Worm (Caenorhabditis elegans) whole organism, L1 larva: ENCODE data around the gene str-64.

Experiments
- C04F5.9 ChIP-seq: sonication (generic microtip); optimal IDR thresholded peaks from 2 replicates; lab custom pipeline; 2016; ENCODE audit warnings: missing genetic modification characterization, missing compliant biosample characterization
- C34B4.2 ChIP-seq: sonication (generic microtip); optimal IDR thresholded peaks from 2 replicates; lab custom pipeline; 2017; ENCODE audit warnings: mild to moderate bottlenecking, missing genetic modification characterization, missing compliant biosample characterization
- alr-1 ChIP-seq: fragments of 200-800 bp; sonication (Bioruptor generic); optimal IDR thresholded peaks from 2 replicates; lab custom pipeline; 2018; ENCODE audit warnings: borderline replicate concordance, mild to moderate bottlenecking, missing genetic modification characterization, missing compliant biosample characterization
- ama-1 ChIP-seq: fragments of 150-350 bp; optimal IDR thresholded peaks from 2 replicates; lab custom pipeline; 2014
- ceh-82 ChIP-seq, 3 experiments: fragments of 150-350 bp in 1 of 3; sonication (generic microtip) in 2 of 3; optimal IDR thresholded peaks; 2 replicates each; lab custom pipeline; 2014 to 2017; ENCODE audit warnings: missing biosample characterization in 3 of 3, missing genetic modification characterization in 3 of 3
- ceh-88 ChIP-seq: fragments of 200-800 bp; sonication (Bioruptor generic); IDR thresholded peaks from 2 replicates; pipeline ENCODE4 v1.3.6; 2022; ENCODE audit warnings: missing genetic modification characterization, missing compliant biosample characterization
- dpl-1 ChIP-seq, 3 experiments: fragments of 150-350 bp in 2 of 3; sonication (generic microtip) in 1 of 3; optimal IDR thresholded peaks; 2 replicates each; lab custom pipeline; 2014 to 2017; ENCODE audit warnings: missing biosample characterization in 3 of 3, missing genetic modification characterization in 3 of 3, missing genetic modification reagents in 3 of 3
- dsc-1 ChIP-seq: sonication (generic microtip); optimal IDR thresholded peaks from 2 replicates; lab custom pipeline; 2016; ENCODE audit warnings: mild to moderate bottlenecking, missing genetic modification characterization, missing compliant biosample characterization
- efl-1 ChIP-seq, 4 experiments: fragments of 150-350 bp; optimal IDR thresholded peaks in 3 of 4; peaks in 1 of 4; 1 replicate in 1 of 4; 2 replicates in 3 of 4; lab custom pipeline; 2014; ENCODE audit warnings: missing biosample characterization in 2 of 4, missing genetic modification characterization in 2 of 4, missing genetic modification reagents in 2 of 4
- efl-3 ChIP-seq: fragments of 200-800 bp; sonication (Bioruptor generic); optimal IDR thresholded peaks from 2 replicates; lab custom pipeline; 2018; ENCODE audit warnings: mild to moderate bottlenecking, missing genetic modification characterization, missing compliant biosample characterization
- egl-27 ChIP-seq, 2 experiments: fragments of 150-350 bp in 1 of 2; sonication (generic microtip); optimal IDR thresholded peaks; 3 replicates each; lab custom pipeline; 2017 to 2018; ENCODE audit warnings: missing biosample characterization in 2 of 2, missing genetic modification characterization in 2 of 2, missing genetic modification reagents in 2 of 2
- elt-2 ChIP-seq: sonication (generic microtip); optimal IDR thresholded peaks from 2 replicates; lab custom pipeline; 2016; ENCODE audit warnings: missing genetic modification characterization, mild to moderate bottlenecking, inconsistent platforms, missing compliant biosample characterization, missing genetic modification reagents
- fkh-4 ChIP-seq: sonication (generic microtip); optimal IDR thresholded peaks from 2 replicates; lab custom pipeline; 2016; ENCODE audit warnings: missing compliant biosample characterization, missing genetic modification characterization, borderline replicate concordance
- grh-1 ChIP-seq: fragments of 200-800 bp; sonication (Bioruptor generic); IDR thresholded peaks from 2 replicates; pipeline ENCODE4 v1.3.6; 2022; ENCODE audit warnings: missing genetic modification reagents, missing genetic modification characterization, missing compliant biosample characterization
- irx-1 ChIP-seq: sonication (generic microtip); optimal IDR thresholded peaks from 2 replicates; lab custom pipeline; 2016; ENCODE audit warnings: missing genetic modification characterization, missing compliant biosample characterization
- jun-1 ChIP-seq: fragments of 150-350 bp; optimal IDR thresholded peaks from 2 replicates; lab custom pipeline; 2014; ENCODE audit warnings: missing biosample characterization, missing genetic modification reagents, missing genetic modification characterization
- mab-9 ChIP-seq: fragments of 200-800 bp; sonication (Bioruptor generic); IDR thresholded peaks from 2 replicates; pipeline ENCODE4 v1.3.6; 2022; ENCODE audit warnings: missing genetic modification reagents, missing genetic modification characterization, missing compliant biosample characterization
- mep-1 ChIP-seq: fragments of 150-350 bp; optimal IDR thresholded peaks from 2 replicates; lab custom pipeline; 2014; ENCODE audit warnings: missing biosample characterization, missing genetic modification characterization
- nhr-20 ChIP-seq: sonication (generic microtip); optimal IDR thresholded peaks from 2 replicates; lab custom pipeline; 2016; ENCODE audit warnings: mild to moderate bottlenecking, missing genetic modification characterization, missing compliant biosample characterization
- nhr-28 ChIP-seq: fragments of 150-350 bp; optimal IDR thresholded peaks from 2 replicates; lab custom pipeline; 2014; ENCODE audit warnings: missing biosample characterization, missing genetic modification characterization
- nhr-47 ChIP-seq: sonication (generic microtip); optimal IDR thresholded peaks from 2 replicates; lab custom pipeline; 2016; ENCODE audit warnings: mild to moderate bottlenecking, missing genetic modification characterization, moderate library complexity, missing compliant biosample characterization
- nhr-71 ChIP-seq: sonication (generic microtip); optimal IDR thresholded peaks from 2 replicates; lab custom pipeline; 2016; ENCODE audit warnings: mild to moderate bottlenecking, missing genetic modification characterization, moderate library complexity, missing compliant biosample characterization
- nhr-76 ChIP-seq: sonication (generic microtip); optimal IDR thresholded peaks from 2 replicates; lab custom pipeline; 2017; ENCODE audit warnings: missing biosample characterization, missing genetic modification characterization
- nhr-77 ChIP-seq: fragments of 150-350 bp; optimal IDR thresholded peaks from 2 replicates; lab custom pipeline; 2014; ENCODE audit warnings: missing biosample characterization, missing genetic modification characterization
- nhr-84 ChIP-seq: sonication (generic microtip); optimal IDR thresholded peaks from 2 replicates; lab custom pipeline; 2017; ENCODE audit warnings: missing biosample characterization, missing genetic modification characterization
- nhr-90 ChIP-seq: sonication (generic microtip); optimal IDR thresholded peaks from 2 replicates; lab custom pipeline; 2016; ENCODE audit warnings: mild to moderate bottlenecking, missing genetic modification characterization, missing compliant biosample characterization; ENCODE audit not compliant: poor library complexity
- pax-3 ChIP-seq: fragments of 200-800 bp; sonication (Bioruptor generic); optimal IDR thresholded peaks from 2 replicates; lab custom pipeline; 2018; ENCODE audit warnings: mild to moderate bottlenecking, missing genetic modification characterization, moderate library complexity, missing compliant biosample characterization
- pqm-1 ChIP-seq: sonication (generic microtip); optimal IDR thresholded peaks from 3 replicates; lab custom pipeline; 2017; ENCODE audit warnings: missing biosample characterization, missing genetic modification characterization
- rnt-1 ChIP-seq: sonication (generic microtip); optimal IDR thresholded peaks from 2 replicates; lab custom pipeline; 2016; ENCODE audit warnings: mild to moderate bottlenecking, missing genetic modification characterization, moderate library complexity, missing compliant biosample characterization
- sox-4 ChIP-seq: sonication (generic microtip); optimal IDR thresholded peaks from 2 replicates; lab custom pipeline; 2016; ENCODE audit warnings: missing genetic modification characterization, missing compliant biosample characterization
- sup-37 ChIP-seq: fragments of 200-800 bp; sonication (Bioruptor generic); optimal IDR thresholded peaks from 2 replicates; lab custom pipeline; 2018; ENCODE audit warnings: mild to moderate bottlenecking, missing genetic modification characterization, missing compliant biosample characterization
- tbx-2 ChIP-seq: sonication (generic microtip); optimal IDR thresholded peaks from 2 replicates; lab custom pipeline; 2016; ENCODE audit warnings: missing genetic modification characterization, missing compliant biosample characterization
- vab-15 ChIP-seq: sonication (generic microtip); optimal IDR thresholded peaks from 2 replicates; lab custom pipeline; 2017; ENCODE audit warnings: missing genotype, mild to moderate bottlenecking, missing genetic modification characterization, missing compliant biosample characterization
- zag-1 ChIP-seq: fragments of 150-350 bp; optimal IDR thresholded peaks from 2 replicates; lab custom pipeline; 2014; ENCODE audit warnings: missing biosample characterization, missing genetic modification characterization
- zip-4 ChIP-seq: fragments of 200-800 bp; sonication (Bioruptor generic); optimal IDR thresholded peaks from 2 replicates; lab custom pipeline; 2018; ENCODE audit warnings: mild to moderate bottlenecking, missing genetic modification characterization, moderate library complexity, missing compliant biosample characterization
- ztf-11 ChIP-seq, 2 experiments: sonication (generic microtip); optimal IDR thresholded peaks; 2 replicates each; lab custom pipeline; 2016 to 2017; ENCODE audit warnings: missing genetic modification characterization in 2 of 2, missing biosample characterization in 1 of 2, missing compliant biosample characterization in 1 of 2
- ztf-4 ChIP-seq: fragments of 150-350 bp; optimal IDR thresholded peaks from 2 replicates; lab custom pipeline; 2014; ENCODE audit warnings: missing biosample characterization, missing genetic modification characterization

Gene str-64

ce11 chrV:3242984-3243383 is 40.1 kb upstream of the str-64 start, which contains the start of gene gst-23:
TSS of gene gst-23 (plus strand) at chrV:3243284.
- no peak for TF ChIP-seq tbx-2
- TF ChIP-seq alr-1 (tag; lab: Kevin White, UChicago) = no peak
- TF ChIP-seq fkh-4 (tag; lab: Kevin White, UChicago) = no peak
- TF ChIP-seq ztf-11 (tag; optimal IDR thresholded peaks at IDR 0.05; lab: Kevin White, UChicago) = no peak
- no peak for TF ChIP-seq dpl-1 (GFP tag; optimal IDR thresholded peaks at IDR 0.05; lab: Kevin White, UChicago)
- no peak for TF ChIP-seq elt-2 (tag; lab: Kevin White, UChicago)
- no peak for TF ChIP-seq pax-3 (tag; lab: Kevin White, UChicago)
- no peak for TF ChIP-seq jun-1 (tag; lab: Kevin White, UChicago)
- no peak for TF ChIP-seq nhr-90
- no peak for TF ChIP-seq nhr-47 (tag; lab: Kevin White, UChicago)
- no peak for TF ChIP-seq ama-1
- TF ChIP-seq C34B4.2 = no peak
- TF ChIP-seq nhr-77 (tag; lab: Kevin White, UChicago) = no peak
- TF ChIP-seq C04F5.9 (tag; lab: Kevin White, UChicago) = no peak
- TF ChIP-seq efl-3 (GFP tag; lab: Kevin White, UChicago) = no peak
- TF ChIP-seq dsc-1 (tag; lab: Kevin White, UChicago) = no peak
- TF ChIP-seq sox-4 (tag; lab: Kevin White, UChicago) = no peak
- TF ChIP-seq nhr-84 = no peak

ce11 chrV:3244703-3245102 is 38.4 kb upstream of the str-64 start, which contains the start of gene srj-7:
TSS of gene srj-7 (plus strand) at chrV:3245003.
- TF ChIP-seq grh-1 (no peak), efl-1 (optimal IDR thresholded peaks at IDR 0.05; lab: Kevin White, UChicago) (no peak), efl-1 (GFP tag; optimal IDR thresholded peaks at IDR 0.05 in 1 of 2; lab: Kevin White, UChicago) (peak in 1 of 2 experiments; percentile 55)

- no peak for TF ChIP-seq nhr-28
- TF ChIP-seq nhr-76 (tag; lab: Kevin White, UChicago) = no peak
- no peak for TF ChIP-seq tbx-2
- TF ChIP-seq vab-15 = no peak
- TF ChIP-seq nhr-90 = no peak
- TF ChIP-seq mab-9 (GFP tag; lab: Robert Waterston, UW) = no peak
- no peak for TF ChIP-seq sup-37 (GFP tag; lab: Kevin White, UChicago)
- TF ChIP-seq irx-1 = no peak
- no peak for TF ChIP-seq mep-1 (tag; lab: Kevin White, UChicago)
- TF ChIP-seq nhr-71 (tag; lab: Kevin White, UChicago) = no peak
- TF ChIP-seq pqm-1 = no peak
- no peak for TF ChIP-seq ceh-88 (GFP tag; lab: Robert Waterston, UW)
- no peak for TF ChIP-seq jun-1 (tag; lab: Kevin White, UChicago)
- no peak for TF ChIP-seq dsc-1 (tag; lab: Kevin White, UChicago)
These were observed 35.5 kb upstream of the str-64 start, which contains the start of gene srj-8 for ce11 chrV:3247515-3247914. TSS of gene srj-8 (plus strand) at chrV:3247815.

- no peak for TF ChIP-seq C04F5.9 (tag; lab: Kevin White, UChicago)
- TF ChIP-seq ama-1 = no peak
- TF ChIP-seq zag-1 (tag; lab: Kevin White, UChicago) = no peak
- no peak for TF ChIP-seq nhr-20
- no peak for TF ChIP-seq nhr-71 (tag; lab: Kevin White, UChicago)
- no peak for TF ChIP-seq irx-1
- TF ChIP-seq rnt-1 (tag; lab: Kevin White, UChicago) = no peak
- no peak for TF ChIP-seq nhr-47 (tag; lab: Kevin White, UChicago)
- TF ChIP-seq egl-27 (tag; optimal IDR thresholded peaks at IDR 0.05; lab: Kevin White, UChicago) = no peak
- TF ChIP-seq pax-3 (tag; lab: Kevin White, UChicago) = no peak
- TF ChIP-seq ceh-82 (tag; optimal IDR thresholded peaks at IDR 0.05; lab: Kevin White, UChicago) = no peak
- no peak for TF ChIP-seq dpl-1 (GFP tag; optimal IDR thresholded peaks at IDR 0.05; lab: Kevin White, UChicago)
- no peak for TF ChIP-seq dsc-1 (tag; lab: Kevin White, UChicago)
- TF ChIP-seq zip-4 (GFP tag; lab: Kevin White, UChicago) = no peak
- no peak for TF ChIP-seq nhr-76 (tag; lab: Kevin White, UChicago)
- no peak for TF ChIP-seq efl-3 (GFP tag; lab: Kevin White, UChicago)
- no peak for TF ChIP-seq ztf-4 (tag; lab: Kevin White, UChicago)
These were observed 32.9 kb upstream of the str-64 start, which contains the start of gene T28A11.13 for ce11 chrV:3250153-3250552. TSS of gene T28A11.13 (minus strand) at chrV:3250253.
